Fruit fly (Drosophila melanogaster) whole organism, embryonic: ENCODE results near the gene CG10254.

ENCODE experiments used
- Abd-B ChIP-seq: fragments of 200-800 bp; sonication (Bioruptor generic); optimal IDR thresholded peaks from 2 replicates; lab custom pipeline; 2018; ENCODE audit warnings: missing biosample characterization, mild to moderate bottlenecking, missing genetic modification characterization, moderate library complexity
- Atf6 ChIP-seq: fragments of 200-800 bp; sonication (Bioruptor generic); IDR thresholded peaks from 2 replicates; pipeline ENCODE4 v1.3.6; 2022; ENCODE audit warnings: missing biosample characterization, missing genetic modification characterization
- Bdp1 ChIP-seq: fragments of 200-800 bp; sonication (Bioruptor generic); optimal IDR thresholded peaks from 3 replicates; lab custom pipeline; 2016; ENCODE audit warnings: missing biosample characterization, missing genetic modification characterization
- CG10321 ChIP-seq: fragments of 200-800 bp; sonication (Bioruptor generic); IDR thresholded peaks from 2 replicates; pipeline ENCODE4 v1.3.6; 2022; ENCODE audit warnings: missing biosample characterization, missing genetic modification characterization
- CG10543 ChIP-seq: fragments of 200-800 bp; sonication (Bioruptor generic); optimal IDR thresholded peaks from 3 replicates; lab custom pipeline; 2017; ENCODE audit warnings: missing biosample characterization, mild to moderate bottlenecking, missing genetic modification characterization, moderate library complexity
- CG11456 ChIP-seq: fragments of 200-800 bp; sonication (Bioruptor generic); IDR thresholded peaks from 3 replicates; pipeline ENCODE4 v1.3.6; 2022; ENCODE audit warnings: missing biosample characterization, missing genetic modification characterization
- CG15011 ChIP-seq: fragments of 200-800 bp; sonication (Bioruptor generic); optimal IDR thresholded peaks from 3 replicates; lab custom pipeline; 2018; ENCODE audit warnings: missing biosample characterization, mild to moderate bottlenecking, missing genetic modification characterization
- CG15479 ChIP-seq: fragments of 200-800 bp; sonication (Bioruptor generic); optimal IDR thresholded peaks from 3 replicates; lab custom pipeline; 2019; ENCODE audit warnings: missing biosample characterization, mild to moderate bottlenecking, missing genetic modification characterization, moderate library complexity
- CG15514 ChIP-seq: fragments of 200-800 bp; sonication (Bioruptor generic); optimal IDR thresholded peaks from 3 replicates; lab custom pipeline; 2017; ENCODE audit warnings: missing biosample characterization, missing genetic modification characterization, mild to moderate bottlenecking, moderate library complexity, missing genetic modification reagents
- CG17568 ChIP-seq: fragments of 200-800 bp; sonication (Bioruptor generic); optimal IDR thresholded peaks from 2 replicates; lab custom pipeline; 2018; ENCODE audit warnings: missing biosample characterization, mild to moderate bottlenecking, missing genetic modification characterization, moderate library complexity
- CG30403 ChIP-seq: fragments of 200-800 bp; sonication (Bioruptor generic); optimal IDR thresholded peaks from 3 replicates; lab custom pipeline; 2016; ENCODE audit warnings: missing biosample characterization, missing genetic modification characterization
- CG32772 ChIP-seq: fragments of 200-800 bp; sonication (Bioruptor generic); IDR thresholded peaks from 2 replicates; pipeline ENCODE4 v1.3.6; 2022; ENCODE audit warnings: missing biosample characterization, missing genetic modification characterization
- CG34376 ChIP-seq: fragments of 200-800 bp; sonication (Bioruptor generic); optimal IDR thresholded peaks from 2 replicates; lab custom pipeline; 2018; ENCODE audit warnings: missing biosample characterization, mild to moderate bottlenecking, missing genetic modification characterization
- CG4730 ChIP-seq: fragments of 200-800 bp; sonication (Bioruptor generic); IDR thresholded peaks from 2 replicates; pipeline ENCODE4 v1.3.6; 2022; ENCODE audit warnings: missing biosample characterization, missing genetic modification characterization
- CG6813 ChIP-seq: fragments of 200-800 bp; sonication (Bioruptor generic); optimal IDR thresholded peaks from 2 replicates; lab custom pipeline; 2017; ENCODE audit warnings: missing biosample characterization, missing genetic modification characterization, mild to moderate bottlenecking, moderate library complexity, missing genetic modification reagents
- CG8290 ChIP-seq, 3 experiments: fragments of 200-800 bp; sonication (Bioruptor generic); optimal IDR thresholded peaks; 2 replicates each; lab custom pipeline; 2016 to 2019; ENCODE audit warnings: missing biosample characterization in 3 of 3, missing genetic modification characterization in 3 of 3, mild to moderate bottlenecking in 2 of 3, moderate library complexity in 1 of 3
- CG9817 ChIP-seq: fragments of 200-800 bp; sonication (Bioruptor generic); optimal IDR thresholded peaks from 2 replicates; lab custom pipeline; 2018; ENCODE audit warnings: missing biosample characterization, mild to moderate bottlenecking, missing genetic modification characterization, moderate library complexity
- GATAe ChIP-seq: fragments of 200-800 bp; sonication (Bioruptor generic); conservative IDR thresholded peaks from 2 replicates; pipeline ENCODE4 v1.3.6; 2022; ENCODE audit warnings: missing biosample characterization, missing genetic modification characterization
- Hey ChIP-seq: fragments of 200-800 bp; sonication (Bioruptor generic); optimal IDR thresholded peaks from 3 replicates; lab custom pipeline; 2018; ENCODE audit warnings: missing biosample characterization, mild to moderate bottlenecking, missing genetic modification characterization
- HmgZ ChIP-seq: fragments of 200-800 bp; sonication (Bioruptor generic); optimal IDR thresholded peaks from 2 replicates; lab custom pipeline; 2018; ENCODE audit warnings: missing biosample characterization, mild to moderate bottlenecking, missing genetic modification characterization
- Hmr ChIP-seq: fragments of 200-800 bp; sonication (Bioruptor generic); optimal IDR thresholded peaks from 3 replicates; lab custom pipeline; 2017; ENCODE audit warnings: mild to moderate bottlenecking, missing biosample characterization, missing genetic modification reagents, missing genetic modification characterization
- Lim3 ChIP-seq: fragments of 200-800 bp; sonication (Bioruptor generic); IDR thresholded peaks from 2 replicates; pipeline ENCODE4 v1.3.6; 2022; ENCODE audit warnings: missing biosample characterization, missing genetic modification characterization
- Max ChIP-seq: fragments of 200-800 bp; sonication (Bioruptor generic); optimal IDR thresholded peaks from 2 replicates; lab custom pipeline; 2016; ENCODE audit warnings: missing biosample characterization, mild to moderate bottlenecking, missing genetic modification characterization
- Med ChIP-seq: fragments of 200-800 bp; sonication (Bioruptor generic); peaks from one replicate; lab custom pipeline; 2016; ENCODE audit warnings: missing biosample characterization, missing genetic modification characterization, mild to moderate bottlenecking, inconsistent platforms, moderate library complexity
- Six4 ChIP-seq: fragments of 200-800 bp; sonication (Bioruptor generic); optimal IDR thresholded peaks from 2 replicates; lab custom pipeline; 2016; ENCODE audit warnings: missing biosample characterization, missing genetic modification characterization
- Sox102F ChIP-seq: fragments of 200-800 bp; sonication (Bioruptor generic); optimal IDR thresholded peaks from 2 replicates; lab custom pipeline; 2018; ENCODE audit warnings: missing biosample characterization, mild to moderate bottlenecking, missing genetic modification characterization, moderate library complexity
- Taf1 ChIP-seq: fragments of 200-800 bp; sonication (Bioruptor generic); IDR thresholded peaks from 2 replicates; pipeline ENCODE4 v1.3.6; 2022; ENCODE audit warnings: missing biosample characterization, missing genetic modification characterization
- Vsx1 ChIP-seq: fragments of 200-800 bp; sonication (Bioruptor generic); optimal IDR thresholded peaks from 2 replicates; lab custom pipeline; 2017; ENCODE audit warnings: missing biosample characterization, mild to moderate bottlenecking, missing genetic modification characterization, missing genetic modification reagents
- bbx ChIP-seq: fragments of 200-800 bp; sonication (Bioruptor generic); IDR thresholded peaks from 2 replicates; pipeline ENCODE4 v1.3.6; 2022; ENCODE audit warnings: missing biosample characterization, missing genetic modification characterization; ENCODE audit not compliant: partially characterized antibody
- chif ChIP-seq, 2 experiments: fragments of 200-800 bp; sonication (Bioruptor generic); optimal IDR thresholded peaks; 3 replicates each; lab custom pipeline; 2016; ENCODE audit warnings: missing biosample characterization in 2 of 2, missing genetic modification characterization in 2 of 2
- chinmo ChIP-seq: fragments of 200-800 bp; sonication (Bioruptor generic); IDR thresholded peaks from 4 replicates; pipeline ENCODE4 v1.3.6; 2022; ENCODE audit warnings: missing biosample characterization, missing genetic modification characterization; ENCODE audit not compliant: partially characterized antibody
- cwo ChIP-seq: fragments of 200-800 bp; sonication (Bioruptor generic); optimal IDR thresholded peaks from 3 replicates; lab custom pipeline; 2017; ENCODE audit warnings: missing biosample characterization, missing genetic modification characterization, mild to moderate bottlenecking, moderate library complexity, missing genetic modification reagents
- dimm ChIP-seq: fragments of 200-800 bp; sonication (Bioruptor generic); IDR thresholded peaks from 2 replicates; pipeline ENCODE4 v1.3.6; 2022; ENCODE audit warnings: missing biosample characterization, missing genetic modification characterization
- exex ChIP-seq: fragments of 200-800 bp; sonication (Bioruptor generic); optimal IDR thresholded peaks from 4 replicates; lab custom pipeline; 2018; ENCODE audit warnings: missing biosample characterization, mild to moderate bottlenecking, missing genetic modification characterization, moderate library complexity
- grn ChIP-seq: fragments of 200-800 bp; sonication (Bioruptor generic); optimal IDR thresholded peaks from 3 replicates; lab custom pipeline; 2017; ENCODE audit warnings: missing biosample characterization, missing genetic modification characterization
- gro ChIP-seq: fragments of 200-800 bp; sonication (Bioruptor generic); optimal IDR thresholded peaks from 2 replicates; lab custom pipeline; 2016; ENCODE audit warnings: missing biosample characterization, missing genetic modification characterization
- ham ChIP-seq: fragments of 200-800 bp; sonication (Bioruptor generic); IDR thresholded peaks from 2 replicates; pipeline ENCODE4 v1.3.6; 2022; ENCODE audit warnings: missing biosample characterization, missing genetic modification characterization
- lab ChIP-seq: fragments of 200-800 bp; sonication (Bioruptor generic); optimal IDR thresholded peaks from 3 replicates; lab custom pipeline; 2017; ENCODE audit warnings: missing biosample characterization, missing genetic modification characterization, mild to moderate bottlenecking, moderate library complexity, missing genetic modification reagents
- mirr ChIP-seq: fragments of 200-800 bp; sonication (Bioruptor generic); optimal IDR thresholded peaks from 3 replicates; lab custom pipeline; 2018; ENCODE audit warnings: missing biosample characterization, mild to moderate bottlenecking, missing genetic modification characterization
- pan ChIP-seq, 4 experiments: fragments of >200 bp in 3 of 4; fragments of 200-800 bp in 1 of 4; sonication (Bioruptor generic) in 1 of 4; optimal IDR thresholded peaks in 3 of 4; IDR thresholded peaks in 1 of 4; 2 replicates each; pipeline versions ENCODE4 v1.3.6 to Lab custom; 2017 to 2022; ENCODE audit warnings: missing biosample characterization in 2 of 4, missing genetic modification characterization in 2 of 4, mixed read lengths in 1 of 4
- rib ChIP-seq: fragments of 200-800 bp; sonication (Bioruptor generic); IDR thresholded peaks from 2 replicates; pipeline ENCODE4 v1.3.6; 2022; ENCODE audit warnings: missing biosample characterization, missing genetic modification characterization
- row ChIP-seq: fragments of 200-800 bp; sonication (Bioruptor generic); IDR thresholded peaks from 3 replicates; pipeline ENCODE4 v1.3.6; 2022; ENCODE audit warnings: missing biosample characterization, missing genetic modification characterization
- sd ChIP-seq: fragments of 200-800 bp; sonication (Bioruptor generic); optimal IDR thresholded peaks from 3 replicates; lab custom pipeline; 2018; ENCODE audit warnings: missing biosample characterization, mild to moderate bottlenecking, missing genetic modification characterization, moderate library complexity
- so ChIP-seq: fragments of 200-800 bp; sonication (Bioruptor generic); IDR thresholded peaks from 3 replicates; pipeline ENCODE4 v1.3.6; 2022; ENCODE audit warnings: missing biosample characterization, missing genetic modification characterization
- sug ChIP-seq: fragments of 200-800 bp; optimal IDR thresholded peaks from 2 replicates; lab custom pipeline; 2019; ENCODE audit warnings: missing biosample characterization, mild to moderate bottlenecking, missing genetic modification characterization, moderate library complexity
- ttk ChIP-seq: fragments of 200-800 bp; sonication (Bioruptor generic); IDR thresholded peaks from 2 replicates; pipeline ENCODE4 v2.1.2; 2022; ENCODE audit warnings: missing biosample characterization, missing genetic modification characterization

CG10254 gene

dm6 chr3R:23724843-23725506, 30.2 kb upstream of the CG10254 start:
- TF ChIP-seq Vsx1 (GFP tag; lab: Kevin White, UChicago) (peak; percentile 30), mirr (peak; percentile 86), Med (GFP tag; lab: Kevin White, UChicago) (peak; percentile 28), CG10543 (GFP tag; lab: Kevin White, UChicago) (peak; percentile 43), CG15479 (GFP tag; lab: Kevin White, UChicago) (peak; percentile 28), GATAe (GFP tag; lab: Robert Waterston, UW) (peak; percentile 87), CG6813 (GFP tag; lab: Kevin White, UChicago) (peak; percentile 8), Atf6 (GFP tag; lab: Robert Waterston, UW) (0 out of 2 replicates have a peak, but pooled peaks have one; percentile 31), CG15011 (GFP tag; lab: Kevin White, UChicago) (no peak), bbx (no peak), lab (GFP tag; lab: Kevin White, UChicago) (peak; percentile 39), sd (tag; lab: Kevin White, UChicago) (peak; percentile 74), Hey (tag; lab: Kevin White, UChicago) (peak; percentile 94), CG8290 (GFP tag; optimal IDR thresholded peaks at IDR 0.05; lab: Kevin White, UChicago) (no peak), CG8290 (tag; optimal IDR thresholded peaks at IDR 0.05; lab: Kevin White, UChicago) (peak in 1 of 2 experiments; percentile 8), gro (GFP tag; lab: Kevin White, UChicago) (peak; percentile 29), CG32772 (GFP tag; lab: Robert Waterston, UW) (no peak), sug (tag; lab: Kevin White, UChicago) (peak; percentile 97), row (0 out of 3 replicates have a peak, but pooled peaks have one; percentile 16), cwo (GFP tag; lab: Kevin White, UChicago) (peak; percentile 39), grn (peak; percentile 73), Abd-B (GFP tag; lab: Kevin White, UChicago) (no peak), CG34376 (GFP tag; lab: Kevin White, UChicago) (peak; percentile 85), CG4730 (GFP tag; lab: Robert Waterston, UW) (no peak), HmgZ (tag; lab: Kevin White, UChicago) (peak; percentile 2), exex (tag; lab: Kevin White, UChicago) (peak; percentile 99), Hmr (GFP tag; lab: Kevin White, UChicago) (peak; percentile 23), rib (GFP tag; lab: Robert Waterston, UW) (peak; percentile 70; the same call in 1 of the 2 replicates), Taf1 (GFP tag; lab: Robert Waterston, UW) (no peak), CG15514 (GFP tag; lab: Kevin White, UChicago) (peak; percentile 2), Six4 (GFP tag; lab: Kevin White, UChicago) (no peak), chinmo (GFP tag; lab: Robert Waterston, UW) (0 out of 4 replicates have a peak, but pooled peaks have one; percentile 16)

DNA sequence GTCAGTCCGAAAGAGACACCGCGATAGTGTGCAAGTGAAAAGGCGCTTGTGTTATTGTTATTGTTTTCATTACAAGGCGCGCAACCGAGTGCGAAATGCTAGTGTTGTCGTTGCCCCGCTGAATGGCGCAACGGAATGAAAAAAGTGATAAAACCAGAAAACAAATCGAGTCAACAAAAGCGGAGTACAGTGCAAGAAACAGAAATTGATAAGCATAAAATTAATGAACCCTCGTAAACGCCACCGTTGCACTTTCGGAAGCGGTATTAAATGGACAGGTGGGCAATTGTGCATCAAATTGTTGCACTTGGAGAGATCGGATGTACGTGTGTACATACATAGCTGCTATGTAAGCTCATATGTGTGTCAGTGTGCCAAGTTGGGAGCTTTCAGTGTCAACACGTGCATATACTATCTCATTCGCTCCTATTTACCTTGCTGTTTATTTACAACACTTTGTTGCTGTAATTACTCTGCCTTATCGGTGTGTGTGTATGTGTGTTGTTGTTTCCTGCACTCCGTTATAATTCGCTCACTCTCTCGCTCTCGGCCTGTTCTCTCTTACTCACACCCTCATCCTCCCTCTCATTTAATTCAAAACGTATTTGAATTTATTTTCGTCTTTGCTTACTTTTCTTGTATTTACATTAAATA, 28.7 kb upstream of the CG10254 start:
- TF ChIP-seq Sox102F, result peak; percentile 24
- peak; percentile 7 for TF ChIP-seq CG9817 (tag; lab: Kevin White, UChicago)
- peak; percentile 36; the same call in 1 of the 2 replicates for TF ChIP-seq ttk (GFP tag; lab: Robert Waterston, UW)
- peak in 1 of 2 experiments; percentile 35 for TF ChIP-seq chif (GFP tag; optimal IDR thresholded peaks at IDR 0.05; lab: Kevin White, UChicago)
- peak; percentile 39; the same call in 1 of the 2 replicates for TF ChIP-seq dimm (GFP tag; lab: Robert Waterston, UW)
- TF ChIP-seq so, result peak; percentile 37; the same call in 1 of the 3 replicates
- TF ChIP-seq CG10321 (GFP tag; lab: Robert Waterston, UW), result peak; percentile 51
- no peak for TF ChIP-seq Lim3 (GFP tag; lab: Robert Waterston, UW)
- TF ChIP-seq pan (optimal IDR thresholded peaks at IDR 0.05; lab: Kevin White, UChicago), result no peak
- TF ChIP-seq pan (GFP tag; optimal IDR thresholded peaks at IDR 0.05 in 1 of 2, IDR thresholded peaks at IDR 0.05 in 1 of 2), result peak in 1 of 2 experiments; percentile 79
- no peak for TF ChIP-seq CG30403 (GFP tag; lab: Kevin White, UChicago)
- peak; percentile 10 for TF ChIP-seq Max (GFP tag; lab: Kevin White, UChicago)
- TF ChIP-seq ham, result 0 out of 2 replicates have a peak, but pooled peaks have one; percentile 8
- TF ChIP-seq CG11456 (GFP tag; lab: Robert Waterston, UW), result 0 out of 3 replicates have a peak, but pooled peaks have one; percentile 59
- TF ChIP-seq Bdp1 (GFP tag; lab: Kevin White, UChicago), result peak; percentile 20
- TF ChIP-seq CG17568 (GFP tag; lab: Kevin White, UChicago), result peak; percentile 48
